Fruit fly (Drosophila melanogaster): ENCODE data around the gene Creld.

dm6 chr2L:117750-118149 lies 15.6 kb downstream of the Creld start:
- TF ChIP-seq CG10669 (GFP tag; optimal IDR thresholded peaks at IDR 0.05) (no peak), Eip93F (GFP tag; optimal IDR thresholded peaks at IDR 0.05) (no peak), Met (GFP tag; optimal IDR thresholded peaks at IDR 0.05) (no peak), dac (GFP tag; optimal IDR thresholded peaks at IDR 0.05) (no peak), Eip75B (GFP tag; optimal IDR thresholded peaks at IDR 0.05) (no peak), Sox14 (GFP tag; optimal IDR thresholded peaks at IDR 0.05) (no peak)

Measured in whole organism, prepupa.